Worm (Caenorhabditis elegans): Measurements from ENCODE around the gene C25E10.11.

- no peak for TF ChIP-seq hlh-30 (tag; optimal IDR thresholded peaks at IDR 0.05; ENCODE audit: insufficient read depth)
- TF ChIP-seq ceh-19 (GFP tag; optimal IDR thresholded peaks at IDR 0.05) = no peak
- no peak for TF ChIP-seq nfya-1 (tag; optimal IDR thresholded peaks at IDR 0.05)
- TF ChIP-seq nhr-11 (tag; optimal IDR thresholded peaks at IDR 0.05) = no peak
- TF ChIP-seq ceh-18 (tag; optimal IDR thresholded peaks at IDR 0.05) = no peak
- TF ChIP-seq pha-4 (tag; optimal IDR thresholded peaks at IDR 0.05) = no peak
- no peak for TF ChIP-seq ceh-45 (GFP tag; IDR thresholded peaks at IDR 0.05)
- TF ChIP-seq lin-11 (tag; optimal IDR thresholded peaks at IDR 0.05) = no peak
- no peak for TF ChIP-seq fkh-10 (GFP tag; optimal IDR thresholded peaks at IDR 0.05)
- TF ChIP-seq fax-1 (tag; optimal IDR thresholded peaks at IDR 0.05) = no peak
Observed at ce11 chrV:9013765-9014164, 44.8 kb downstream of the C25E10.11 start, which contains the start of gene srh-201.

All from whole organism, late embryonic.